Worm (Caenorhabditis elegans): ENCODE measurements around the gene fbxa-7.

DNA sequence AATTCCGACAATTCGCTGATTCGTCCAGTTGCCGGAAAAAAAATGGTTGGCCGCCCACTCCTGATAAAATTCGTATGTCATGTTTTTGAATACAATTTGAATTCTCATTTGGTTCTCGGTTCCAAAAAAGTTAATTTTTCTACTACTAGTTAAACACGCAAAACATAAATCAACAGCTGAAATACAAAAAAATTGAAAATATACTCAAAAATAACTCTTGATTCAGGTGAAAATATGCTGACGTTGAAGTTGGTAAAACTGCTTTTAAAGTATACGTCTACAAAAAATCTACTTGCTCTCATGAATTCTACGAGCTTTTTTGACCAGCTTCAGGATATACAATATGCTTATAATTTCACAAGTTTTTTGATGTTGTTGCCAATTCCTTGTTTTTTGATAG, 10.8 kb downstream of the fbxa-7 start, which contains the start of gene srz-56:
- TF ChIP-seq him-1 (tag; optimal IDR thresholded peaks at IDR 0.05) (no peak), dao-5 (tag; optimal IDR thresholded peaks at IDR 0.05) (no peak)

Data from whole organism, L4/young adult.